Worm (Caenorhabditis elegans) whole organism, L1 larva: Measurements from ENCODE around the gene T01G5.7.

ENCODE experiments used
- C04F5.9 ChIP-seq: sonication (generic microtip); optimal IDR thresholded peaks from 2 replicates; lab custom pipeline; 2016; ENCODE audit warnings: missing genetic modification characterization, missing compliant biosample characterization
- Y116A8C.19 ChIP-seq: sonication (generic microtip); optimal IDR thresholded peaks from 2 replicates; lab custom pipeline; 2016; ENCODE audit warnings: missing compliant biosample characterization, missing genetic modification characterization, borderline replicate concordance
- ceh-88 ChIP-seq: fragments of 200-800 bp; sonication (Bioruptor generic); IDR thresholded peaks from 2 replicates; pipeline ENCODE4 v1.3.6; 2022; ENCODE audit warnings: missing genetic modification characterization, missing compliant biosample characterization
- dpl-1 ChIP-seq, 3 experiments: fragments of 150-350 bp in 2 of 3; sonication (generic microtip) in 1 of 3; optimal IDR thresholded peaks; 2 replicates each; lab custom pipeline; 2014 to 2017; ENCODE audit warnings: missing biosample characterization in 3 of 3, missing genetic modification characterization in 3 of 3, missing genetic modification reagents in 3 of 3
- efl-1 ChIP-seq, 4 experiments: fragments of 150-350 bp; optimal IDR thresholded peaks in 3 of 4; peaks in 1 of 4; 1 replicate in 1 of 4; 2 replicates in 3 of 4; lab custom pipeline; 2014; ENCODE audit warnings: missing biosample characterization in 2 of 4, missing genetic modification characterization in 2 of 4, missing genetic modification reagents in 2 of 4
- efl-3 ChIP-seq: fragments of 200-800 bp; sonication (Bioruptor generic); optimal IDR thresholded peaks from 2 replicates; lab custom pipeline; 2018; ENCODE audit warnings: mild to moderate bottlenecking, missing genetic modification characterization, missing compliant biosample characterization
- egl-13 ChIP-seq: sonication (generic microtip); optimal IDR thresholded peaks from 2 replicates; lab custom pipeline; 2016; ENCODE audit warnings: missing genotype, missing genetic modification reagents, missing genetic modification characterization, missing compliant biosample characterization
- egl-27 ChIP-seq, 2 experiments: fragments of 150-350 bp in 1 of 2; sonication (generic microtip); optimal IDR thresholded peaks; 3 replicates each; lab custom pipeline; 2017 to 2018; ENCODE audit warnings: missing biosample characterization in 2 of 2, missing genetic modification characterization in 2 of 2, missing genetic modification reagents in 2 of 2
- elt-2 ChIP-seq: sonication (generic microtip); optimal IDR thresholded peaks from 2 replicates; lab custom pipeline; 2016; ENCODE audit warnings: missing genetic modification characterization, mild to moderate bottlenecking, inconsistent platforms, missing compliant biosample characterization, missing genetic modification reagents
- elt-3 ChIP-seq, 6 experiments: fragments of 150-350 bp in 1 of 6; sonication (generic microtip); optimal IDR thresholded peaks; 2 replicates each; lab custom pipeline; 2017 to 2018; ENCODE audit warnings: missing biosample characterization in 6 of 6, missing genetic modification characterization in 6 of 6, inconsistent platforms in 1 of 6
- ets-5 ChIP-seq: fragments of 200-800 bp; sonication (Bioruptor generic); IDR thresholded peaks from 2 replicates; pipeline ENCODE4 v1.3.6; 2022; ENCODE audit warnings: missing genetic modification characterization, missing compliant biosample characterization
- grh-1 ChIP-seq: fragments of 200-800 bp; sonication (Bioruptor generic); IDR thresholded peaks from 2 replicates; pipeline ENCODE4 v1.3.6; 2022; ENCODE audit warnings: missing genetic modification reagents, missing genetic modification characterization, missing compliant biosample characterization
- hlh-17 ChIP-seq: fragments of 200-800 bp; sonication (Bioruptor generic); optimal IDR thresholded peaks from 2 replicates; lab custom pipeline; 2018; ENCODE audit warnings: missing genetic modification characterization, mild to moderate bottlenecking, missing compliant biosample characterization, moderate library complexity, borderline replicate concordance
- hlh-4 ChIP-seq: sonication (generic microtip); optimal IDR thresholded peaks from 2 replicates; lab custom pipeline; 2016; ENCODE audit warnings: mild to moderate bottlenecking, missing genetic modification characterization, missing compliant biosample characterization
- lin-14 ChIP-seq: fragments of 200-800 bp; sonication (Bioruptor generic); optimal IDR thresholded peaks from 2 replicates; lab custom pipeline; 2018; ENCODE audit warnings: mild to moderate bottlenecking, missing genetic modification characterization, moderate library complexity, missing compliant biosample characterization
- mdl-1 ChIP-seq, 2 experiments: fragments of 150-350 bp; optimal IDR thresholded peaks; 2 replicates each; lab custom pipeline; 2014 to 2017; ENCODE audit warnings: missing biosample characterization in 2 of 2, missing genetic modification characterization in 2 of 2, inconsistent platforms in 1 of 2
- mef-2 ChIP-seq: fragments of 150-350 bp; optimal IDR thresholded peaks from 2 replicates; lab custom pipeline; 2014; ENCODE audit warnings: missing biosample characterization, missing genetic modification characterization
- mep-1 ChIP-seq: fragments of 150-350 bp; optimal IDR thresholded peaks from 2 replicates; lab custom pipeline; 2014; ENCODE audit warnings: missing biosample characterization, missing genetic modification characterization
- nhr-11 ChIP-seq: fragments of 150-350 bp; optimal IDR thresholded peaks from 2 replicates; lab custom pipeline; 2014; ENCODE audit warnings: missing biosample characterization, missing genetic modification characterization
- nhr-12 ChIP-seq: sonication (generic microtip); optimal IDR thresholded peaks from 2 replicates; lab custom pipeline; 2017; ENCODE audit warnings: missing biosample characterization, missing genetic modification characterization
- nhr-237 ChIP-seq: fragments of 150-350 bp; optimal IDR thresholded peaks from 2 replicates; lab custom pipeline; 2014; ENCODE audit warnings: missing biosample characterization, missing genetic modification characterization
- nhr-28 ChIP-seq: fragments of 150-350 bp; optimal IDR thresholded peaks from 2 replicates; lab custom pipeline; 2014; ENCODE audit warnings: missing biosample characterization, missing genetic modification characterization
- nhr-47 ChIP-seq: sonication (generic microtip); optimal IDR thresholded peaks from 2 replicates; lab custom pipeline; 2016; ENCODE audit warnings: mild to moderate bottlenecking, missing genetic modification characterization, moderate library complexity, missing compliant biosample characterization
- nhr-71 ChIP-seq: sonication (generic microtip); optimal IDR thresholded peaks from 2 replicates; lab custom pipeline; 2016; ENCODE audit warnings: mild to moderate bottlenecking, missing genetic modification characterization, moderate library complexity, missing compliant biosample characterization
- nhr-77 ChIP-seq: fragments of 150-350 bp; optimal IDR thresholded peaks from 2 replicates; lab custom pipeline; 2014; ENCODE audit warnings: missing biosample characterization, missing genetic modification characterization
- nhr-84 ChIP-seq: sonication (generic microtip); optimal IDR thresholded peaks from 2 replicates; lab custom pipeline; 2017; ENCODE audit warnings: missing biosample characterization, missing genetic modification characterization
- nhr-85 ChIP-seq: sonication (generic microtip); peaks from one replicate; lab custom pipeline; 2016; ENCODE audit warnings: missing genetic modification characterization, inconsistent platforms, missing compliant biosample characterization
- nhr-90 ChIP-seq: sonication (generic microtip); optimal IDR thresholded peaks from 2 replicates; lab custom pipeline; 2016; ENCODE audit warnings: mild to moderate bottlenecking, missing genetic modification characterization, missing compliant biosample characterization; ENCODE audit not compliant: poor library complexity
- snu-23 ChIP-seq: sonication (generic microtip); optimal IDR thresholded peaks from 2 replicates; lab custom pipeline; 2016; ENCODE audit warnings: missing genetic modification characterization, missing compliant biosample characterization
- sox-4 ChIP-seq: sonication (generic microtip); optimal IDR thresholded peaks from 2 replicates; lab custom pipeline; 2016; ENCODE audit warnings: missing genetic modification characterization, missing compliant biosample characterization
- sptf-1 ChIP-seq: fragments of 150-350 bp; optimal IDR thresholded peaks from 2 replicates; lab custom pipeline; 2014; ENCODE audit warnings: missing biosample characterization, missing genetic modification characterization
- sup-37 ChIP-seq: fragments of 200-800 bp; sonication (Bioruptor generic); optimal IDR thresholded peaks from 2 replicates; lab custom pipeline; 2018; ENCODE audit warnings: mild to moderate bottlenecking, missing genetic modification characterization, missing compliant biosample characterization
- tbx-2 ChIP-seq: sonication (generic microtip); optimal IDR thresholded peaks from 2 replicates; lab custom pipeline; 2016; ENCODE audit warnings: missing genetic modification characterization, missing compliant biosample characterization
- unc-130 ChIP-seq: fragments of 150-350 bp; optimal IDR thresholded peaks from 2 replicates; lab custom pipeline; 2017; ENCODE audit warnings: missing biosample characterization, missing genetic modification characterization, inconsistent platforms
- unc-30 ChIP-seq: sonication (generic microtip); optimal IDR thresholded peaks from 2 replicates; lab custom pipeline; 2017; ENCODE audit warnings: missing biosample characterization, missing genetic modification characterization
- unc-62 ChIP-seq: fragments of 150-350 bp; optimal IDR thresholded peaks from 2 replicates; lab custom pipeline; 2014; ENCODE audit warnings: missing biosample characterization, missing genetic modification reagents, missing genetic modification characterization
- xbp-1 ChIP-seq: sonication (generic microtip); optimal IDR thresholded peaks from 2 replicates; lab custom pipeline; 2016; ENCODE audit warnings: missing genetic modification characterization, missing compliant biosample characterization

The T01G5.7 gene

DNA sequence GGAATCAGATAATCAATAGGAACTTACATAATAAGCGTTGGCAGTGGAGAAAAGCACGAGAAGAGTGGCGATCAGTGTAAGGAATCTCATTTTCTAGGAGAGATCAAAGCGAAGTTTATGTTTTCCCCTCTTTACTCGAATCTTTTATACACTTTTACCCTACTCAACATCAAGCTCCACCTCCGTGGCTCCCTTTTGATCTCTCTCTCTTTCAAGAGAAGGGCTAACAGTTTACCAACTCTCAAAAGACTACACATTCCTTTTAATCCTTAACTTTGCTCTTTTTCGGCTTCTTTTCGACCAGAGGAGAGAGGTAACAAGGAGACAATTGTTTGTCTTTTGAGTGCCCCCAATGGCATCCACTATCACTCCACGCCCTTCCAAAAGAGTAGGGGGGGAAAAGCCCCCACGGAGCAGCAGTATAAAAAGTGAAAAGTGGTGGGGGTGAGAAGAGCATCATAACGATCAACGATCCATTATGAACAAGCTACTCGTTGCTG, 24.5 kb upstream of the T01G5.7 start, which contains the start of the genes C01G10.15 and C01G10.6:
Gene C01G10.15 (minus strand): TSS at position 101 of the 500 bp plus-strand sequence.
Gene C01G10.6 (plus strand): TSS at position 450 of the 500 bp plus-strand sequence.
- TF ChIP-seq nhr-12 (no peak), unc-30 (tag; lab: Kevin White, UChicago) (no peak), xbp-1 (tag; lab: Kevin White, UChicago) (no peak), hlh-4 (tag; lab: Kevin White, UChicago) (no peak), ets-5 (GFP tag; lab: Robert Waterston, UW) (no peak), snu-23 (GFP tag; lab: Kevin White, UChicago) (no peak), tbx-2 (tag; lab: Kevin White, UChicago) (peak; percentile 29), lin-14 (peak; percentile 39), mep-1 (tag; lab: Kevin White, UChicago) (no peak), nhr-77 (tag; lab: Kevin White, UChicago) (peak; percentile 52), egl-27 (tag; optimal IDR thresholded peaks at IDR 0.05; lab: Kevin White, UChicago) (no peak), nhr-11 (no peak), efl-1 (optimal IDR thresholded peaks at IDR 0.05; lab: Kevin White, UChicago) (no peak), efl-1 (GFP tag; optimal IDR thresholded peaks at IDR 0.05 in 1 of 2; lab: Kevin White, UChicago) (no peak), unc-62 (GFP tag; lab: Kevin White, UChicago) (no peak)

DNA sequence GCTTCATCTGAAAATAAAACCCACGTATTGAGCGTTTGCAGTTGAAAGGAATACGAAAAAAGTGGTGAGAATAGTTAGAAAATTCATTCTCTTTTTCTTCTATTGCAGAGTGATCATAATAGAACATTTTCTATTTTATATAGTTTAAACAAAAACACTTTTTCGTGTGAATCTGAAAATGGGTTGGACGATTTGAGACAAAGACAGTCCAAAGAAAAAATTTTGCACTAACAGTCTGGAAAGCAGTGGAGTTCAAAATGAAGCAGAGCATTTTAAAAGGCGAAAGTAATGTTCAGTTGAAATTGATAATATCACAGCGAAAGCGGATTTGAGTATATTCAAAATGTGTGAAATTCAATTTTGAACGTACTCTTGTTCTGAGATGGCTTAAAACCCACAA, 23.1 kb upstream of the T01G5.7 start, which contains the start of gene C01G10.18:
Gene C01G10.18 (minus strand): TSS at position 101 of the 400 bp plus-strand sequence.
- TF ChIP-seq nhr-85 (tag; lab: Kevin White, UChicago) (no peak), snu-23 (GFP tag; lab: Kevin White, UChicago) (no peak), nhr-28 (tag; lab: Kevin White, UChicago) (no peak), mdl-1 (tag; optimal IDR thresholded peaks at IDR 0.05; lab: Kevin White, UChicago) (no peak), dpl-1 (GFP tag; optimal IDR thresholded peaks at IDR 0.05; lab: Kevin White, UChicago) (no peak), Y116A8C.19 (tag; lab: Kevin White, UChicago) (no peak), nhr-90 (no peak), sox-4 (tag; lab: Kevin White, UChicago) (no peak), sptf-1 (tag; lab: Kevin White, UChicago) (no peak), unc-30 (tag; lab: Kevin White, UChicago) (no peak), efl-3 (no peak), hlh-4 (tag; lab: Kevin White, UChicago) (no peak), nhr-71 (tag; lab: Kevin White, UChicago) (no peak), nhr-84 (tag; lab: Kevin White, UChicago) (no peak), grh-1 (GFP tag; lab: Robert Waterston, UW) (no peak), hlh-17 (GFP tag; lab: Kevin White, UChicago) (no peak), mef-2 (tag; lab: Kevin White, UChicago) (no peak)

DNA sequence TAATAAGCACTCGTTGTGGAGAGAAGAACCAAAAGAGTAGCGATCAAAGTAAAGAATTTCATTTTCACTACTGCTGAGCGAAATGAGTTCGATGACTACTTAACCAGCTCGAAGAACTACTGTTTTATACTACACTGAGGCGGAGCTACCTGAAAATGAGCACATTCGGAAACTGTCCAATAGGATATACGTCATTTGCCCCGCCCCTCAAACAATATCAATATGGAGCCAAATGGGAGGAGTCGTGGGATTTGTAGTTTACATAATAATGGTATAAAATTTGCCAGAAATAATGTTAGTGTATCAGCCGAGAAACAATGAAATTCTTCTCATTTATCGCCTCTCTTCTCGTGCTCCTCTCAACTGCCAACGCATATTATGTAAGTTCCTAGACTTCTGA, 22.3 kb upstream of the T01G5.7 start, which contains the start of the genes C01G10.5 and C01G10.4:
Gene C01G10.5 (minus strand): TSS at position 101 of the 400 bp plus-strand sequence.
Gene C01G10.4 (plus strand): TSS at position 303 of the 400 bp plus-strand sequence.
- no peak for TF ChIP-seq nhr-47 (tag; lab: Kevin White, UChicago)
- TF ChIP-seq efl-1 (optimal IDR thresholded peaks at IDR 0.05; lab: Kevin White, UChicago) = no peak
- peak in 1 of 2 experiments; percentile 13 for TF ChIP-seq efl-1 (GFP tag; optimal IDR thresholded peaks at IDR 0.05 in 1 of 2; lab: Kevin White, UChicago)

DNA sequence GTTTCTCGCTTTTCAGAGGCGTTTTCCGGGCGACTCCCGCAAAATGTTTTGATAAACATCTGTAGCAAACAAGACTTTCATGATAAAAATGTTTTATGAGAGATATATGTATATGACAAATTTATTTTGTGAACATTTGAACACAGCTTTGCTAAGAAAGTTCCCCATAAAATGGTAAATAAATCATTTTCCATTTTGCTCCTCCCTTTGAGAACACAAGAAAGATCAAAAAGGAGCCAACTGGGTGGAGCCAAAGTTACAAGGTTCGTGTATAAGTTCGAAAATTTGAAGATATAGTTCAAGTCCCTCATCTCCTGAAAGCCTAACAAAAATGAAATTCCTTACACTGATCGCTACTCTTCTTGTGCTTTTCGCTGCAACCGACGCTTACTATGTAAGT, 21.3 kb upstream of the T01G5.7 start, which contains the start of gene C01G10.17:
Gene C01G10.17 (plus strand): TSS at position 301 of the 400 bp plus-strand sequence.
- no peak for TF ChIP-seq elt-2
- no peak for TF ChIP-seq dpl-1 (GFP tag; optimal IDR thresholded peaks at IDR 0.05; lab: Kevin White, UChicago)
- no peak for TF ChIP-seq unc-130 (tag; lab: Kevin White, UChicago)
- TF ChIP-seq nhr-90 = no peak
- no peak for TF ChIP-seq tbx-2 (tag; lab: Kevin White, UChicago)
- no peak for TF ChIP-seq efl-3
- TF ChIP-seq sox-4 (tag; lab: Kevin White, UChicago) = no peak
- no peak for TF ChIP-seq C04F5.9
- TF ChIP-seq nhr-84 (tag; lab: Kevin White, UChicago) = no peak
- TF ChIP-seq ceh-88 (GFP tag; lab: Robert Waterston, UW) = no peak
- TF ChIP-seq sup-37 (GFP tag; lab: Kevin White, UChicago) = no peak
- TF ChIP-seq egl-27 (tag; optimal IDR thresholded peaks at IDR 0.05; lab: Kevin White, UChicago) = no peak
- TF ChIP-seq nhr-237 (tag; lab: Kevin White, UChicago) = no peak
- TF ChIP-seq elt-3 (tag; optimal IDR thresholded peaks at IDR 0.05; lab: Kevin White, UChicago) = no peak
- no peak for TF ChIP-seq egl-13
